Worm (Caenorhabditis elegans): ENCODE results near the gene clhm-1.

ce11 chrII:6842009-6842408 is 28.8 kb downstream of the clhm-1 start:
- TF ChIP-seq tbx-8 (GFP tag; optimal IDR thresholded peaks at IDR 0.05) (no peak), ceh-43 (GFP tag; optimal IDR thresholded peaks at IDR 0.05) (no peak), lsy-2 (tag; optimal IDR thresholded peaks at IDR 0.05) (no peak), unc-39 (tag; optimal IDR thresholded peaks at IDR 0.05) (no peak), mep-1 (tag; optimal IDR thresholded peaks at IDR 0.05) (no peak), pha-4 (tag; optimal IDR thresholded peaks at IDR 0.05) (no peak), nhr-28 (tag; optimal IDR thresholded peaks at IDR 0.05) (no peak), lin-13 (tag; optimal IDR thresholded peaks at IDR 0.05) (no peak), elt-1 (tag; optimal IDR thresholded peaks at IDR 0.05; ENCODE audit: borderline replicate concordance, insufficient read depth) (no peak), mab-5 (tag; optimal IDR thresholded peaks at IDR 0.05) (no peak), ceh-83 (GFP tag; optimal IDR thresholded peaks at IDR 0.05) (no peak), unc-62 (GFP tag; optimal IDR thresholded peaks at IDR 0.05) (no peak), ztf-11 (tag; optimal IDR thresholded peaks at IDR 0.05) (no peak)

Data from whole organism, mixed stage, embryonic.